Worm (Caenorhabditis elegans) whole organism, mixed stage, embryonic: ENCODE data around the gene F53A9.3.

ENCODE experiments used
- hlh-1 ChIP-seq: fragments of 150-350 bp; optimal IDR thresholded peaks from 2 replicates; lab custom pipeline; 2014; ENCODE audit warnings: missing biosample characterization, missing genetic modification reagents, missing genetic modification characterization
- mab-5 ChIP-seq: fragments of 150-350 bp; optimal IDR thresholded peaks from 2 replicates; lab custom pipeline; 2014; ENCODE audit warnings: missing biosample characterization, missing genetic modification characterization
- nhr-12 ChIP-seq: fragments of 150-350 bp; optimal IDR thresholded peaks from 2 replicates; lab custom pipeline; 2014; ENCODE audit warnings: missing biosample characterization, missing genetic modification characterization
- unc-39 ChIP-seq: fragments of 150-350 bp; optimal IDR thresholded peaks from 2 replicates; lab custom pipeline; 2014; ENCODE audit warnings: missing biosample characterization, missing genetic modification characterization

- no peak for TF ChIP-seq nhr-12 (tag; lab: Kevin White, UChicago)
- TF ChIP-seq hlh-1 (tag; lab: Kevin White, UChicago), result no peak
- TF ChIP-seq unc-39 (tag; lab: Kevin White, UChicago), result no peak
- no peak for TF ChIP-seq mab-5 (tag; lab: Kevin White, UChicago)
Measured at ce11 chrX:8704830-8705229, 3.3 kb upstream of the F53A9.3 start.
